Worm (Caenorhabditis elegans): Measurements from ENCODE around the gene clec-148.

DNA sequence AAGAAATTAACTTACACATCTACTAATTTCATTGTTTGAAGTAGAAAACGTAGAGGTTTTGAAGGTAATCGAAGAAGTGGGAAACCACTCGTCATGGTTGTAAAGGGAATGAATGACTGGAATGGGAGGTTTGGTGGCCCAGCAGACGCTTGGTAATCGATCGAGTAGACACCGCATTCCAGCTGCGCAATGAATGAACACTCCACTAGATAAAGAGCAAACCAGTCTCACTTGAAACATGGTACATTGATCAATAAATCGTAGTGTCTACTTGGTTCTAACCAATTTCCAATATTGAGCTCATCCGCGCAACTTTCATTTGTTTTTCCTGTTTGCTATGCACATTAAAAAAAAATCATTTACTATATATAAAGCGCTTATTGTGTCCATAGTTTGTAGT, 29.3 kb downstream of the clec-148 start, which contains the start of gene fbxb-84:
- TF ChIP-seq nhr-28 (tag; optimal IDR thresholded peaks at IDR 0.05) (no peak), unc-39 (tag; optimal IDR thresholded peaks at IDR 0.05) (no peak), blmp-1 (tag; optimal IDR thresholded peaks at IDR 0.05) (no peak), elt-1 (tag; optimal IDR thresholded peaks at IDR 0.05; ENCODE audit: borderline replicate concordance, insufficient read depth) (no peak), nhr-2 (tag; optimal IDR thresholded peaks at IDR 0.05) (no peak), sptf-1 (tag; optimal IDR thresholded peaks at IDR 0.05) (no peak)

All from whole organism, mixed stage, embryonic.